Fruit fly (Drosophila melanogaster) whole organism: ENCODE results near the gene CG32023.

Source experiments
- CG8478 ChIP-seq: fragments of >200 bp; optimal IDR thresholded peaks from 2 replicates; lab custom pipeline; 2018; ENCODE audit warnings: inconsistent platforms
- Dll ChIP-seq: fragments of >200 bp; optimal IDR thresholded peaks from 2 replicates; lab custom pipeline; 2017
- EcR ChIP-seq, 2 experiments: fragments of >200 bp; optimal IDR thresholded peaks; 2 replicates each; lab custom pipeline; 2017; ENCODE audit warnings: missing biosample characterization in 2 of 2, missing genetic modification characterization in 2 of 2, missing genetic modification reagents in 2 of 2
- pan ChIP-seq: fragments of >200 bp; optimal IDR thresholded peaks from 2 replicates; lab custom pipeline; 2017
- psq ChIP-seq: fragments of >200 bp; optimal IDR thresholded peaks from 2 replicates; lab custom pipeline; 2017
- usp ChIP-seq: fragments of >200 bp; optimal IDR thresholded peaks from 2 replicates; lab custom pipeline; 2017; ENCODE audit warnings: missing biosample characterization, missing genetic modification characterization, mixed read lengths

dm6 chr3L:8821708-8822660, 18.0 kb upstream of the CG32023 start:
- TF ChIP-seq usp (GFP tag; lab: Kevin White, UChicago) (no peak), Dll (lab: Kevin White, UChicago) (no peak), pan (lab: Kevin White, UChicago) (no peak), CG8478 (lab: Kevin White, UChicago) (no peak), psq (lab: Kevin White, UChicago) (no peak), EcR (GFP tag; optimal IDR thresholded peaks at IDR 0.05; lab: Kevin White, UChicago) (no peak)
